Worm (Caenorhabditis elegans) whole organism, L1 larva: ENCODE measurements around the gene smi-1.

ENCODE experiments used
- C34B4.2 ChIP-seq: sonication (generic microtip); optimal IDR thresholded peaks from 2 replicates; lab custom pipeline; 2017; ENCODE audit warnings: mild to moderate bottlenecking, missing genetic modification characterization, missing compliant biosample characterization
- alr-1 ChIP-seq: fragments of 200-800 bp; sonication (Bioruptor generic); optimal IDR thresholded peaks from 2 replicates; lab custom pipeline; 2018; ENCODE audit warnings: borderline replicate concordance, mild to moderate bottlenecking, missing genetic modification characterization, missing compliant biosample characterization
- aly-2 ChIP-seq: fragments of 150-350 bp; optimal IDR thresholded peaks from 2 replicates; lab custom pipeline; 2014; ENCODE audit warnings: missing biosample characterization, missing genetic modification characterization
- ceh-63 ChIP-seq: fragments of 200-800 bp; sonication (Bioruptor generic); optimal IDR thresholded peaks from 2 replicates; lab custom pipeline; 2018; ENCODE audit warnings: mild to moderate bottlenecking, missing genetic modification characterization, missing compliant biosample characterization
- ceh-82 ChIP-seq, 3 experiments: fragments of 150-350 bp in 1 of 3; sonication (generic microtip) in 2 of 3; optimal IDR thresholded peaks; 2 replicates each; lab custom pipeline; 2014 to 2017; ENCODE audit warnings: missing biosample characterization in 3 of 3, missing genetic modification characterization in 3 of 3
- ceh-88 ChIP-seq: fragments of 200-800 bp; sonication (Bioruptor generic); IDR thresholded peaks from 2 replicates; pipeline ENCODE4 v1.3.6; 2022; ENCODE audit warnings: missing genetic modification characterization, missing compliant biosample characterization
- ceh-90 ChIP-seq: sonication (generic microtip); optimal IDR thresholded peaks from 2 replicates; lab custom pipeline; 2016; ENCODE audit warnings: missing genetic modification characterization, missing compliant biosample characterization
- ces-1 ChIP-seq: fragments of 150-350 bp; optimal IDR thresholded peaks from 2 replicates; lab custom pipeline; 2014; ENCODE audit warnings: missing biosample characterization, missing genetic modification reagents, missing genetic modification characterization
- dpl-1 ChIP-seq, 3 experiments: fragments of 150-350 bp in 2 of 3; sonication (generic microtip) in 1 of 3; optimal IDR thresholded peaks; 2 replicates each; lab custom pipeline; 2014 to 2017; ENCODE audit warnings: missing biosample characterization in 3 of 3, missing genetic modification characterization in 3 of 3, missing genetic modification reagents in 3 of 3
- dsc-1 ChIP-seq: sonication (generic microtip); optimal IDR thresholded peaks from 2 replicates; lab custom pipeline; 2016; ENCODE audit warnings: mild to moderate bottlenecking, missing genetic modification characterization, missing compliant biosample characterization
- efl-1 ChIP-seq, 4 experiments: fragments of 150-350 bp; optimal IDR thresholded peaks in 3 of 4; peaks in 1 of 4; 1 replicate in 1 of 4; 2 replicates in 3 of 4; lab custom pipeline; 2014; ENCODE audit warnings: missing biosample characterization in 2 of 4, missing genetic modification characterization in 2 of 4, missing genetic modification reagents in 2 of 4
- egl-13 ChIP-seq: sonication (generic microtip); optimal IDR thresholded peaks from 2 replicates; lab custom pipeline; 2016; ENCODE audit warnings: missing genotype, missing genetic modification reagents, missing genetic modification characterization, missing compliant biosample characterization
- egl-27 ChIP-seq, 2 experiments: fragments of 150-350 bp in 1 of 2; sonication (generic microtip); optimal IDR thresholded peaks; 3 replicates each; lab custom pipeline; 2017 to 2018; ENCODE audit warnings: missing biosample characterization in 2 of 2, missing genetic modification characterization in 2 of 2, missing genetic modification reagents in 2 of 2
- elt-3 ChIP-seq, 6 experiments: fragments of 150-350 bp in 1 of 6; sonication (generic microtip); optimal IDR thresholded peaks; 2 replicates each; lab custom pipeline; 2017 to 2018; ENCODE audit warnings: missing biosample characterization in 6 of 6, missing genetic modification characterization in 6 of 6, inconsistent platforms in 1 of 6
- ets-5 ChIP-seq: fragments of 200-800 bp; sonication (Bioruptor generic); IDR thresholded peaks from 2 replicates; pipeline ENCODE4 v1.3.6; 2022; ENCODE audit warnings: missing genetic modification characterization, missing compliant biosample characterization
- fkh-4 ChIP-seq: sonication (generic microtip); optimal IDR thresholded peaks from 2 replicates; lab custom pipeline; 2016; ENCODE audit warnings: missing compliant biosample characterization, missing genetic modification characterization, borderline replicate concordance
- fkh-8 ChIP-seq: sonication (generic microtip); optimal IDR thresholded peaks from 2 replicates; lab custom pipeline; 2016; ENCODE audit warnings: mild to moderate bottlenecking, missing genetic modification characterization, missing compliant biosample characterization
- hlh-17 ChIP-seq: fragments of 200-800 bp; sonication (Bioruptor generic); optimal IDR thresholded peaks from 2 replicates; lab custom pipeline; 2018; ENCODE audit warnings: missing genetic modification characterization, mild to moderate bottlenecking, missing compliant biosample characterization, moderate library complexity, borderline replicate concordance
- hlh-4 ChIP-seq: sonication (generic microtip); optimal IDR thresholded peaks from 2 replicates; lab custom pipeline; 2016; ENCODE audit warnings: mild to moderate bottlenecking, missing genetic modification characterization, missing compliant biosample characterization
- hpl-2 ChIP-seq: fragments of 150-350 bp; optimal IDR thresholded peaks from 2 replicates; lab custom pipeline; 2014; ENCODE audit warnings: missing biosample characterization, missing genetic modification reagents, missing genetic modification characterization
- irx-1 ChIP-seq: sonication (generic microtip); optimal IDR thresholded peaks from 2 replicates; lab custom pipeline; 2016; ENCODE audit warnings: missing genetic modification characterization, missing compliant biosample characterization
- isw-1 ChIP-seq: fragments of 200-800 bp; sonication (Bioruptor generic); IDR thresholded peaks from 2 replicates; pipeline ENCODE4 v1.3.6; 2022; ENCODE audit warnings: missing genetic modification characterization, missing compliant biosample characterization
- lin-15B ChIP-seq: fragments of 150-350 bp; sonication (generic microtip); optimal IDR thresholded peaks from 3 replicates; lab custom pipeline; 2014; ENCODE audit warnings: missing biosample characterization, missing genetic modification characterization
- lin-35 ChIP-seq, 2 experiments: fragments of 150-350 bp; optimal IDR thresholded peaks; 2 replicates each; lab custom pipeline; 2014; ENCODE audit warnings: missing biosample characterization in 2 of 2, missing genetic modification characterization in 2 of 2, missing genetic modification reagents in 2 of 2
- lin-39 ChIP-seq: fragments of 150-350 bp; optimal IDR thresholded peaks from 2 replicates; lab custom pipeline; 2014; ENCODE audit warnings: missing biosample characterization, missing genetic modification reagents, missing genetic modification characterization
- lir-3 ChIP-seq: sonication (generic microtip); optimal IDR thresholded peaks from 2 replicates; lab custom pipeline; 2016; ENCODE audit warnings: mild to moderate bottlenecking, missing genetic modification characterization, moderate library complexity, missing compliant biosample characterization; ENCODE audit not compliant: poor library complexity
- mep-1 ChIP-seq: fragments of 150-350 bp; optimal IDR thresholded peaks from 2 replicates; lab custom pipeline; 2014; ENCODE audit warnings: missing biosample characterization, missing genetic modification characterization
- nhr-11 ChIP-seq: fragments of 150-350 bp; optimal IDR thresholded peaks from 2 replicates; lab custom pipeline; 2014; ENCODE audit warnings: missing biosample characterization, missing genetic modification characterization
- nhr-12 ChIP-seq: sonication (generic microtip); optimal IDR thresholded peaks from 2 replicates; lab custom pipeline; 2017; ENCODE audit warnings: missing biosample characterization, missing genetic modification characterization
- nhr-20 ChIP-seq: sonication (generic microtip); optimal IDR thresholded peaks from 2 replicates; lab custom pipeline; 2016; ENCODE audit warnings: mild to moderate bottlenecking, missing genetic modification characterization, missing compliant biosample characterization
- nhr-237 ChIP-seq: fragments of 150-350 bp; optimal IDR thresholded peaks from 2 replicates; lab custom pipeline; 2014; ENCODE audit warnings: missing biosample characterization, missing genetic modification characterization
- nhr-28 ChIP-seq: fragments of 150-350 bp; optimal IDR thresholded peaks from 2 replicates; lab custom pipeline; 2014; ENCODE audit warnings: missing biosample characterization, missing genetic modification characterization
- nhr-84 ChIP-seq: sonication (generic microtip); optimal IDR thresholded peaks from 2 replicates; lab custom pipeline; 2017; ENCODE audit warnings: missing biosample characterization, missing genetic modification characterization
- nhr-85 ChIP-seq: sonication (generic microtip); peaks from one replicate; lab custom pipeline; 2016; ENCODE audit warnings: missing genetic modification characterization, inconsistent platforms, missing compliant biosample characterization
- pag-3 ChIP-seq: sonication (generic microtip); optimal IDR thresholded peaks from 2 replicates; lab custom pipeline; 2017; ENCODE audit warnings: missing genetic modification characterization, mild to moderate bottlenecking, missing compliant biosample characterization, antibody characterized with exemption, borderline replicate concordance; ENCODE audit not compliant: insufficient read depth
- pax-3 ChIP-seq: fragments of 200-800 bp; sonication (Bioruptor generic); optimal IDR thresholded peaks from 2 replicates; lab custom pipeline; 2018; ENCODE audit warnings: mild to moderate bottlenecking, missing genetic modification characterization, moderate library complexity, missing compliant biosample characterization
- skn-1 ChIP-seq: fragments of 150-350 bp; optimal IDR thresholded peaks from 2 replicates; lab custom pipeline; 2014; ENCODE audit warnings: missing biosample characterization, missing genetic modification characterization
- snpc-4 ChIP-seq: fragments of 150-350 bp; optimal IDR thresholded peaks from 2 replicates; lab custom pipeline; 2014; ENCODE audit warnings: missing biosample characterization, missing genetic modification characterization
- sox-4 ChIP-seq: sonication (generic microtip); optimal IDR thresholded peaks from 2 replicates; lab custom pipeline; 2016; ENCODE audit warnings: missing genetic modification characterization, missing compliant biosample characterization
- sptf-1 ChIP-seq: fragments of 150-350 bp; optimal IDR thresholded peaks from 2 replicates; lab custom pipeline; 2014; ENCODE audit warnings: missing biosample characterization, missing genetic modification characterization
- swsn-7 ChIP-seq: sonication (generic microtip); optimal IDR thresholded peaks from 2 replicates; lab custom pipeline; 2016; ENCODE audit warnings: missing genetic modification characterization, missing compliant biosample characterization
- tbx-2 ChIP-seq: sonication (generic microtip); optimal IDR thresholded peaks from 2 replicates; lab custom pipeline; 2016; ENCODE audit warnings: missing genetic modification characterization, missing compliant biosample characterization
- tlp-1 ChIP-seq: fragments of 150-350 bp; optimal IDR thresholded peaks from 2 replicates; lab custom pipeline; 2014; ENCODE audit warnings: missing biosample characterization, missing genetic modification characterization
- unc-130 ChIP-seq: fragments of 150-350 bp; optimal IDR thresholded peaks from 2 replicates; lab custom pipeline; 2017; ENCODE audit warnings: missing biosample characterization, missing genetic modification characterization, inconsistent platforms
- unc-86 ChIP-seq: sonication (generic microtip); optimal IDR thresholded peaks from 2 replicates; lab custom pipeline; 2016; ENCODE audit warnings: missing genetic modification characterization, missing compliant biosample characterization
- unc-98 ChIP-seq: fragments of 200-800 bp; sonication (Bioruptor generic); IDR thresholded peaks from 2 replicates; pipeline ENCODE4 v1.3.6; 2022; ENCODE audit warnings: missing genetic modification characterization, missing compliant biosample characterization
- vab-15 ChIP-seq: sonication (generic microtip); optimal IDR thresholded peaks from 2 replicates; lab custom pipeline; 2017; ENCODE audit warnings: missing genotype, mild to moderate bottlenecking, missing genetic modification characterization, missing compliant biosample characterization
- zip-4 ChIP-seq: fragments of 200-800 bp; sonication (Bioruptor generic); optimal IDR thresholded peaks from 2 replicates; lab custom pipeline; 2018; ENCODE audit warnings: mild to moderate bottlenecking, missing genetic modification characterization, moderate library complexity, missing compliant biosample characterization

The smi-1 gene

DNA sequence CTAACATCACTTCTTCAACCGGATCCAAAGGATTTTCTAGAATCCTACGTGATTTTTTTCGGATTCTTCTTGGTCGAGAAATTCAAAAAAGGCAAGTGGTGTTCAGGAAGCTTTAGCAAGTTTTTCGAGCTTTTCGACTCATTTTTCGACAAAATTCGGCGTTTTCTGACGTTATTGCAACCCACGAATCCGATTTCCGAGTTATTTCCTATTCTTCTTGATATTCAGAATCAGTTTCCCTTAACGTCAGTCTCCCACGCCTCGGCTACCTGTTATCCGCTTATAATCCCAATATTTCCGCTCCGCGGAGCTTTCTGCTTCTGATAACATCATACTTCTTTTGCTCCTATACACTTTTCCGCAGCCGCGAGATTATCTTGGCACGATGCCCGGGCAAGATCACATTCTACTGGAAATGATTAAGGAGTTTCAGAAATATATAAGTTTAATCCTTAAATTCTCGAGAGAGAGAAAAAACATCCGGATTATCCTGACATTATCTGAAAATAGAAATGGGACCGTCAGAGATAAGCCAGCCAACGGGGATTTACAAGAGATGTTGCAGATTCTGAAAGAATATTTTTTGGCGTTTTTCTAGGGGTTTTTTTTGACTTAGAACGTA, 40.3 kb downstream of the smi-1 start:
- no peak for TF ChIP-seq lin-15B
- TF ChIP-seq sox-4 (tag; lab: Kevin White, UChicago) = peak; percentile 49
- TF ChIP-seq fkh-8 (tag; lab: Kevin White, UChicago) = peak; percentile 78
- TF ChIP-seq ceh-88 (GFP tag; lab: Robert Waterston, UW) = no peak
- no peak for TF ChIP-seq ets-5
- no peak for TF ChIP-seq unc-86 (tag; lab: Kevin White, UChicago)
- TF ChIP-seq pax-3 (tag; lab: Kevin White, UChicago) = no peak
- TF ChIP-seq irx-1 = no peak
- no peak for TF ChIP-seq hpl-2 (GFP tag; lab: Kevin White, UChicago)
- TF ChIP-seq dsc-1 = peak; percentile 71
- no peak for TF ChIP-seq fkh-4 (tag; lab: Kevin White, UChicago)
- TF ChIP-seq aly-2 (tag; lab: Kevin White, UChicago) = no peak
- peak; percentile 57 for TF ChIP-seq egl-13

DNA sequence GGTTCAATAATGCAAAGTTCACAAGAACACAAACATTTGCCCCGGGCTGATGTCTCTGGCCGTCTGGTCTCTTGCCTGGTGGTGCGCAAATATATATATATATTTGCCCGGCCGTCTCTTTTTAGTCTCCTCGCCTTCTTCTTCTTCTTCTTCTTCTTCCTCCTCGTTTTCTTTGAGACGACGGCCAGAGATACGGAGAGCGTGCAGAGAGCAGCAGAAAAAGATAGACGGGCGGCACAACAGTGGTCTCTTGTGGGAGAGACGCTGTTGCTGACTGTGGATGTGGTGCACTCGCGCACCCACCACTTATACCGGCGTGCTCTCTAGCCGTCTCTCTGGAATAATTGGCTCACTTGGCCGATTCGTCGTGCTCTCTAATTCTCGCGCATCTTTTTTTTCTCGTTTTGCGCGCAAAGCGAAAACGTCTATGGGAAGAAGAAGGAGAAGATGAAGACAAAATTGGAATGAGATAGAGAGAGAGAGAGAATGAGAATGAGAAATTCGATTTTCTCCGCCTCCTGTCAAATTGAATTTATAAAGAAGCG, 43.0 kb downstream of the smi-1 start:
- TF ChIP-seq lin-39 (tag; lab: Kevin White, UChicago) (peak; percentile 86), unc-130 (tag; lab: Kevin White, UChicago) (peak; percentile 48), ces-1 (GFP tag; lab: Kevin White, UChicago) (peak; percentile 97), nhr-85 (tag; lab: Kevin White, UChicago) (peak; percentile 100), mep-1 (tag; lab: Kevin White, UChicago) (peak; percentile 87), unc-98 (peak; percentile 40; the same call in 1 of the 2 replicates), lin-35 (GFP tag; optimal IDR thresholded peaks at IDR 0.05; lab: Kevin White, UChicago) (peak; percentile 69 to 85), ets-5 (no peak), fkh-4 (tag; lab: Kevin White, UChicago) (peak; percentile 86), lir-3 (peak; percentile 72), aly-2 (tag; lab: Kevin White, UChicago) (peak; percentile 80), efl-1 (optimal IDR thresholded peaks at IDR 0.05; lab: Kevin White, UChicago) (peak; percentile 82 to 86), efl-1 (GFP tag; optimal IDR thresholded peaks at IDR 0.05 in 1 of 2; lab: Kevin White, UChicago) (peak; percentile 57 to 97), tlp-1 (tag; lab: Kevin White, UChicago) (no peak), sptf-1 (tag; lab: Kevin White, UChicago) (no peak), ceh-63 (GFP tag; lab: Kevin White, UChicago) (peak; percentile 84), fkh-8 (tag; lab: Kevin White, UChicago) (peak; percentile 99), C34B4.2 (tag; lab: Kevin White, UChicago) (peak; percentile 76), nhr-11 (tag; lab: Kevin White, UChicago) (peak; percentile 91), tbx-2 (tag; lab: Kevin White, UChicago) (peak; percentile 100), nhr-84 (tag; lab: Kevin White, UChicago) (no peak), snpc-4 (tag; lab: Kevin White, UChicago) (peak; percentile 81), zip-4 (peak; percentile 87), vab-15 (tag; lab: Kevin White, UChicago) (peak; percentile 94), hlh-17 (GFP tag; lab: Kevin White, UChicago) (no peak), nhr-28 (tag; lab: Kevin White, UChicago) (no peak), nhr-237 (tag; lab: Kevin White, UChicago) (peak; percentile 85), isw-1 (GFP tag; lab: Robert Waterston, UW) (peak; percentile 81), ceh-90 (tag; lab: Kevin White, UChicago) (no peak), elt-3 (tag; optimal IDR thresholded peaks at IDR 0.05; lab: Kevin White, UChicago) (peak in 5 of 6 experiments; percentile 10 to 87 (median 82)), hlh-4 (tag; lab: Kevin White, UChicago) (no peak), skn-1 (tag; lab: Kevin White, UChicago) (peak; percentile 87), ceh-82 (tag; optimal IDR thresholded peaks at IDR 0.05; lab: Kevin White, UChicago) (peak; percentile 46 to 81 (median 75)), pag-3 (tag; lab: Kevin White, UChicago) (peak; percentile 60), nhr-12 (tag; lab: Kevin White, UChicago) (peak; percentile 41), egl-27 (tag; optimal IDR thresholded peaks at IDR 0.05; lab: Kevin White, UChicago) (peak; percentile 86 to 99), unc-86 (tag; lab: Kevin White, UChicago) (peak; percentile 100), alr-1 (tag; lab: Kevin White, UChicago) (no peak), nhr-20 (peak; percentile 100), swsn-7 (tag; lab: Kevin White, UChicago) (peak; percentile 98), dpl-1 (GFP tag; optimal IDR thresholded peaks at IDR 0.05; lab: Kevin White, UChicago) (peak; percentile 53 to 72 (median 68))
